Fruit fly (Drosophila melanogaster): Measurements from ENCODE around the gene CG42264.

CG42264 gene

dm6 chrX:5763443-5764000 lies 12.9 kb downstream of the CG42264 start:
- TF ChIP-seq Ets98B (GFP tag; IDR thresholded peaks at IDR 0.05) (0 out of 2 replicates have a peak, but pooled peaks have one; percentile 5), gl (tag; optimal IDR thresholded peaks at IDR 0.05) (no peak), CG4496 (GFP tag; IDR thresholded peaks at IDR 0.05) (peak; percentile 46; the same call in 1 of the 3 replicates)

DNA sequence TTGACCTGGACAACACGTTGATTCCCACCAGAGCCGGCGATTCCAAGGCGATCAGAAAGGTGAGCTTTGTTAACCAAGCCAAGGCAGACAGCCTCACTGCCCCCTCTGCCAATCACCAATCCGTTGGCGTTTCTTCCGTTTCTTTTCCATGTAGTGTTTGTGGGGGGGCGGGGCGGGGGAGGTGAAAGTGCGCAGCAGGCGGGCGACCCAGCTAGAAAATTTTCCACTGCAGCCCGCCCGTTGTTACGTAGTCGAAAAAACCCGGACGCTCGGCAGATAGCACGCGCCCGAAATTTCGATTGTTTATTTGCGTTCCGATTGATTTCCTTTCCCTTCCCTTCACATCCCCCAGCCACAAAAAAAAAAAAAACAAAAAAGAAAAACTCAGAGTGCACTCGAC lies 20.3 kb downstream of the CG42264 start:
- TF ChIP-seq gl (tag; optimal IDR thresholded peaks at IDR 0.05) = no peak
- no peak for TF ChIP-seq CG15710 (tag; optimal IDR thresholded peaks at IDR 0.05)
- TF ChIP-seq CG8159 (tag; optimal IDR thresholded peaks at IDR 0.05) = no peak
- TF ChIP-seq Pif1B (GFP tag; optimal IDR thresholded peaks at IDR 0.05) = no peak

DNA sequence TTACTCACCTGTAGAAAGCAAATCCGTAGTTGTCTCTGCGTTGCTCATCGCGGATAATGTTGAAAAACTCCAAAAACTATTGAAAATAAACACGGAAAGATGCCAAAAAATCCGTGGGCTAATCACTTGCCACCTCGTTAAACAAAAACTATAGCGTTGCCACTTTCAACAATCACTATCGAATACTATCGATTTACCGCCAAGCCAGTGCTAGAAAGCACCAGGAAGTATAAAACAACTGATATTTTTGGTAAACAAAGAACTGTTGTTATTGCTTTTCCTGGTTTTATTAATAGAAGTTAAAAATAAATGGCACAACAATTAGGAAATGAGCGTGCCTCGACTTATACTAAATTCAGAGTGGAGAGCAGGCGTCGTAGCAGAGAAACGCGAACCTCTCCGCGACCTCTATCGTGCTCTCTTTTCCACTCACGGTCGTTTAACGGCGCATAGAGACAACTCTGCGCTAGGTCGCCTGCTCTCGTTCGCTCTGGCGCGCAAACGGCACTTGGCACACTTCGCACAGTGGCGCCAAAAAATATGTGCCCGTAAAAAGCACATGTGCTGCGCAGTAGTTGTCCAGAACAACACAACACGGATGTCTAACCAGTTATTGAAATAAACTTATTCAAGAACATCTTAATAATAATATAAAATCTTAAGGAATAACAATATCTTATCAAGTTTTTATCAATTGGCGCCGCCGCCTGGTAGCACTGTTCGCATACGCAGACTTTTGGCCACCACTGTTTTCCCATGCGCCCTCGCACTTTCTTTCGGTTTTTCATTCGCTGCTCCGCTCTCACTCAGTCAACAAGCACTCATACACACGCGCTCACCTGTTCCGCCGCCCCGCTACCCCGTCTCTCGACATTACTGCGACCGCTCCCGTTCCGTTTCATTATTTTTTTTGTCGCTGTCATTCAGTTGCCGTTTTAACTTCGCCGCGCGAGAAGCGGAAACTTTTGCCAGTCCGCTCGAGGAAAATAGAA lies 21.3 kb downstream of the CG42264 start, which contains the start of the genes lin-52 and CG15771:
Gene lin-52 (minus strand): TSS at position 122 of the 992 bp plus-strand sequence.
Gene CG15771 (plus strand): TSS at position 738 of the 992 bp plus-strand sequence.
- TF ChIP-seq CG9948 (tag; optimal IDR thresholded peaks at IDR 0.05) (peak; percentile 94), D1 (tag; optimal IDR thresholded peaks at IDR 0.05) (no peak), CG17806 (tag; optimal IDR thresholded peaks at IDR 0.05) (peak; percentile 91), rn (GFP tag; IDR thresholded peaks at IDR 0.05) (peak; percentile 77), CG10348 (GFP tag; IDR thresholded peaks at IDR 0.05) (peak; percentile 87), CG32121 (GFP tag; IDR thresholded peaks at IDR 0.05) (peak; percentile 97), Pif1B (GFP tag; optimal IDR thresholded peaks at IDR 0.05) (peak; percentile 94), Snoo (tag; optimal IDR thresholded peaks at IDR 0.05) (peak; percentile 97), fd96Ca (GFP tag; IDR thresholded peaks at IDR 0.05) (peak; percentile 97), Ets98B (GFP tag; IDR thresholded peaks at IDR 0.05) (peak; percentile 92), Pif1A (GFP tag; optimal IDR thresholded peaks at IDR 0.05) (peak; percentile 95), EcR (GFP tag; optimal IDR thresholded peaks at IDR 0.05) (peak; percentile 59), CG12605 (GFP tag; IDR thresholded peaks at IDR 0.05) (peak; percentile 90), CG8159 (tag; optimal IDR thresholded peaks at IDR 0.05) (peak; percentile 96), gl (tag; optimal IDR thresholded peaks at IDR 0.05) (peak; percentile 90), CG13204 (GFP tag; optimal IDR thresholded peaks at IDR 0.05) (peak; percentile 100), CG15710 (tag; optimal IDR thresholded peaks at IDR 0.05) (peak; percentile 95), CG14655 (GFP tag; optimal IDR thresholded peaks at IDR 0.05) (peak; percentile 97), CG8301 (tag; optimal IDR thresholded peaks at IDR 0.05) (peak; percentile 96), CG34367 (tag; optimal IDR thresholded peaks at IDR 0.05) (peak; percentile 92), CG4496 (GFP tag; IDR thresholded peaks at IDR 0.05) (peak; percentile 95)

- TF ChIP-seq EcR (GFP tag; optimal IDR thresholded peaks at IDR 0.05) = no peak
These were observed 23.6 kb downstream of the CG42264 start for dm6 chrX:5752838-5753237.

DNA sequence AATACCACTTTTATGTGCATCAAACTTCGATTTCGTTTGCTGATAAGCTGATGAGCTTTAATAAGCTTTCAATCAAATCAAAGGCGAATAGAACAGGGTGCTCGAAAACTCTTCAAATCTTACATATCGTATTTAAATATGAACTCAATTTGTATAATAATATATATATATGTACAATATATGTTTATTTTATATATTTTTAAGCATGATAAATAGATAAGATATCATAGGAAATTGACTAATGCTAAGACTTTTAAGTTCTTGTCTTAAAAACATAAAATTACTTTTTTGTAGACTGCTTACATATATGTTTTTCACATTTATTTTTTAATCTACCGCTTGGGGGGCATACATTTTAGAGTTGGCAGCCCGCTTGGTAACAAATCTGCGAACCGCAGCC lies 24.5 kb downstream of the CG42264 start, which contains the start of gene CG15772:
Gene CG15772 (plus strand): TSS at position 301 of the 400 bp plus-strand sequence.
- TF ChIP-seq CG34367 (tag; optimal IDR thresholded peaks at IDR 0.05) = no peak
- TF ChIP-seq CG12605 (GFP tag; IDR thresholded peaks at IDR 0.05) = no peak
- no peak for TF ChIP-seq CG17806 (tag; optimal IDR thresholded peaks at IDR 0.05)
- no peak for TF ChIP-seq CG9948 (tag; optimal IDR thresholded peaks at IDR 0.05)
- no peak for TF ChIP-seq Ets98B (GFP tag; IDR thresholded peaks at IDR 0.05)

DNA sequence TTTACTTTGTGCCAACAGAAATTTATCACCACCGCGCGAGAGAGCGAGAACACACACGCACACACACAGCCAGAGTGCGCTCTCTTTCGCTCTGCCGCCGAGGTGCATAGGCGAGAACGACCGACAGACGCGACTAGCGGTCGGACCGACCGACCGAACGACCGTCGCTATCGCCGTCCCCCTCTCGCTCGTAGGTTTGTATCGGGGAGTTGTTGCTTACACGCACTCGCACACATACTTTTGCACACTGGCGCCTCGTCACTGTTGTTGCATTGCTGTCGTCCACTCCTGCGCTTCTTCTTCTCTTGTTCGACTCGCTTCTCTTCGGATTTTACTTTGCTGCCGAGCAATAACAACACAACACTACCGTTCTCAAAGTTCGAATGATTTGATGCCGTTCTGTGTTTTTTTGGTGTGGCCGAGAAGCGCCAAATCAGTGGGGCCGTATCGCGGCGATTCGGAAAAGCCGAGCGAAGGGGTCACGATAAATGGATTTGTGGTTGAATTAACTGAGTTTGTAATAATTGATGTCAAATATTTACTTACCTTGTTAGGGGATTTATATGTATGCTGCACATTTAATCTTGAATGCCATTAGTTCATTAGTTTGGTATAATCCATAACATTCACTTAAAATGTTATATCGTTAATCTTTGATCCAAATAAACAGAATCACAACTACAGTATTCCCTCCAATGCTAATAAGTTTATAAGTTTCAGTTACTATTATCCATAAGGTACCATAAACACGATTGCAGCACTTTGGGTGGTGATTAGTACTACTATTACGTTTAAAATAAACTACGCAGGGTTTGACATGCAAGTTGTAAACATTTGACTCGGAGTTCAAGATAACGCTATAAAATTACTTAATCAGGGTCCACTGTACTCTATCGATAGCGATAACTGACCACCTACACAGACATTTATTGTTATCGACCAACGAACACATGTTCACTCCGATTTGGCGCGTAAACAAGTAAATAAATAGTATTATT lies 29.3 kb downstream of the CG42264 start, which contains the start of the genes IntS6 and Rtel1:
Gene IntS6 (minus strand): TSS at position 391 of the 998 bp plus-strand sequence.
Gene Rtel1 (plus strand): TSS at position 884 of the 998 bp plus-strand sequence.
- TF ChIP-seq Pif1B (GFP tag; optimal IDR thresholded peaks at IDR 0.05) = peak; percentile 85
- peak; percentile 87 for TF ChIP-seq CG8301 (tag; optimal IDR thresholded peaks at IDR 0.05)
- peak; percentile 40 for TF ChIP-seq CG13204 (GFP tag; optimal IDR thresholded peaks at IDR 0.05)
- TF ChIP-seq CG14655 (GFP tag; optimal IDR thresholded peaks at IDR 0.05) = peak; percentile 87
- peak; percentile 76 for TF ChIP-seq CG12605 (GFP tag; IDR thresholded peaks at IDR 0.05)
- no peak for TF ChIP-seq D1 (tag; optimal IDR thresholded peaks at IDR 0.05)
- TF ChIP-seq CG4496 (GFP tag; IDR thresholded peaks at IDR 0.05) = peak; percentile 90
- peak; percentile 85 for TF ChIP-seq CG9948 (tag; optimal IDR thresholded peaks at IDR 0.05)
- TF ChIP-seq gl (tag; optimal IDR thresholded peaks at IDR 0.05) = peak; percentile 77
- peak; percentile 88 for TF ChIP-seq Pif1A (GFP tag; optimal IDR thresholded peaks at IDR 0.05)
- TF ChIP-seq CG17806 (tag; optimal IDR thresholded peaks at IDR 0.05) = peak; percentile 86
- TF ChIP-seq rn (GFP tag; IDR thresholded peaks at IDR 0.05) = peak; percentile 76
- TF ChIP-seq CG8159 (tag; optimal IDR thresholded peaks at IDR 0.05) = peak; percentile 89
- TF ChIP-seq fd96Ca (GFP tag; IDR thresholded peaks at IDR 0.05) = peak; percentile 89
- TF ChIP-seq Ets98B (GFP tag; IDR thresholded peaks at IDR 0.05) = peak; percentile 84
- TF ChIP-seq Snoo (tag; optimal IDR thresholded peaks at IDR 0.05) = peak; percentile 86
- peak; percentile 90 for TF ChIP-seq CG15710 (tag; optimal IDR thresholded peaks at IDR 0.05)
- TF ChIP-seq EcR (GFP tag; optimal IDR thresholded peaks at IDR 0.05) = peak; percentile 45
- peak; percentile 86 for TF ChIP-seq CG34367 (tag; optimal IDR thresholded peaks at IDR 0.05)
- TF ChIP-seq CG10348 (GFP tag; IDR thresholded peaks at IDR 0.05) = peak; percentile 72
- TF ChIP-seq CG32121 (GFP tag; IDR thresholded peaks at IDR 0.05) = peak; percentile 85

All from whole organism, pupa.